Fruit fly (Drosophila melanogaster): ENCODE measurements around the gene Ravus.

Ravus gene

DNA sequence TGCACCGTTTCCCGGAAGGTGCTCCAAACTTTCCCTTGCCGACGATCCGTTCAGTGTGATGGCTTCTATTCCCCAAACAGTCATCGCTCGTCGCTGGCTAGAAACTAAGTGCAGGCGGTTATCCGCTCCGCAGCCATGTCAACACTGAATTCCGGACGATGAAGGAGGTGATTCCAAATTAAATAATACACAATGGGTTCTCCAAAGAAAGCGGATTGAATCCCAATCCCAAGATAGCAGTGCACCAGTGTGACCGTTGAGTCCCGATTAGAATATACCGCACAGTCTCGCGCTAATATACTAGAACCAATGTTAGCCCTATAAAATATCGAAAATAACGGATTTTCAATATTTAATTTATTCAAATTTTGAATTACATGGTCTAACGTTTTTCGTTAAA, 7.9 kb upstream of the Ravus start, which contains the start of gene TBC1D5 (continued):
- TF ChIP-seq z (GFP tag; IDR thresholded peaks at IDR 0.05) (no peak), Dfd (GFP tag; optimal IDR thresholded peaks at IDR 0.05) (no peak), Lhr (GFP tag; optimal IDR thresholded peaks at IDR 0.05) (peak; percentile 11), CG32532 (GFP tag; IDR thresholded peaks at IDR 0.05) (no peak), h (optimal IDR thresholded peaks at IDR 0.05) (no peak), YL-1 (GFP tag; optimal IDR thresholded peaks at IDR 0.05) (peak; percentile 36), eve (GFP tag; optimal IDR thresholded peaks at IDR 0.05) (no peak), Hmr (GFP tag; optimal IDR thresholded peaks at IDR 0.05) (no peak), CG17359 (tag; optimal IDR thresholded peaks at IDR 0.05) (no peak), CG18011 (GFP tag; optimal IDR thresholded peaks at IDR 0.05) (no peak), stwl (tag; optimal IDR thresholded peaks at IDR 0.05) (peak; percentile 80), E2f1 (GFP tag; IDR thresholded peaks at IDR 0.05) (no peak), sisA (GFP tag; IDR thresholded peaks at IDR 0.05) (no peak), CG1792 (GFP tag; optimal IDR thresholded peaks at IDR 0.05) (no peak), CG15514 (GFP tag; optimal IDR thresholded peaks at IDR 0.05) (peak; percentile 6), gfzf (GFP tag; optimal IDR thresholded peaks at IDR 0.05) (peak; percentile 88), Trl (optimal IDR thresholded peaks at IDR 0.05) (no peak), Trl (GFP tag; optimal IDR thresholded peaks at IDR 0.05) (no peak), esg (GFP tag; conservative IDR thresholded peaks at IDR 0.05) (no peak), CG11723 (GFP tag; optimal IDR thresholded peaks at IDR 0.05) (no peak), eyg (GFP tag; optimal IDR thresholded peaks at IDR 0.05) (no peak), chm (GFP tag; IDR thresholded peaks at IDR 0.05) (0 out of 2 replicates have a peak, but pooled peaks have one; percentile 38), sima (GFP tag; optimal IDR thresholded peaks at IDR 0.05) (no peak), CG8944 (GFP tag; optimal IDR thresholded peaks at IDR 0.05) (no peak), Eip74EF (GFP tag; optimal IDR thresholded peaks at IDR 0.05) (no peak), Xbp1 (GFP tag; optimal IDR thresholded peaks at IDR 0.05) (no peak), CG11456 (GFP tag; IDR thresholded peaks at IDR 0.05) (no peak), CG17829 (tag; optimal IDR thresholded peaks at IDR 0.05) (peak; percentile 7), CG9797 (GFP tag; optimal IDR thresholded peaks at IDR 0.05) (peak; percentile 77), HLHmδ (GFP tag; optimal IDR thresholded peaks at IDR 0.05) (no peak), Ptx1 (GFP tag; IDR thresholded peaks at IDR 0.05) (no peak), E2f2 (GFP tag; IDR thresholded peaks at IDR 0.05) (peak; percentile 76), CG34224 (GFP tag; IDR thresholded peaks at IDR 0.05; ENCODE audit: partially characterized antibody) (no peak), CG4617 (GFP tag; optimal IDR thresholded peaks at IDR 0.05; ENCODE audit: borderline replicate concordance) (peak; percentile 67), trem (tag; optimal IDR thresholded peaks at IDR 0.05) (peak; percentile 4), CG6683 (GFP tag; optimal IDR thresholded peaks at IDR 0.05) (no peak), tll (GFP tag; optimal IDR thresholded peaks at IDR 0.05) (no peak), C15 (GFP tag; IDR thresholded peaks at IDR 0.05) (no peak), HmgZ (tag; optimal IDR thresholded peaks at IDR 0.05) (peak; percentile 22), ewg (GFP tag; optimal IDR thresholded peaks at IDR 0.05) (no peak), CG7357 (GFP tag; IDR thresholded peaks at IDR 0.05) (no peak), CG13287 (GFP tag; IDR thresholded peaks at IDR 0.05; ENCODE audit: partially characterized antibody) (peak; percentile 18; the same call in 1 of the 2 replicates), ase (GFP tag; IDR thresholded peaks at IDR 0.05) (no peak), CG15696 (tag; optimal IDR thresholded peaks at IDR 0.05) (no peak), cas (GFP tag; IDR thresholded peaks at IDR 0.05) (no peak), CG17328 (GFP tag; IDR thresholded peaks at IDR 0.05) (no peak), CG34376 (GFP tag; optimal IDR thresholded peaks at IDR 0.05) (no peak), ara (GFP tag; IDR thresholded peaks at IDR 0.05) (no peak), ttk (GFP tag; IDR thresholded peaks at IDR 0.05) (no peak), CG10267 (tag; optimal IDR thresholded peaks at IDR 0.05) (peak; percentile 18), Aef1 (GFP tag; IDR thresholded peaks at IDR 0.05) (no peak), CG2199 (GFP tag; IDR thresholded peaks at IDR 0.05) (no peak)
